Worm (Caenorhabditis elegans) whole organism, L3 larva: Measurements from ENCODE around the gene W01B6.6.

Experiments used
- mdl-1 ChIP-seq: fragments of 150-350 bp; optimal IDR thresholded peaks from 2 replicates; lab custom pipeline; 2014; ENCODE audit warnings: missing biosample characterization, missing genetic modification characterization
- unc-62 ChIP-seq: fragments of 150-350 bp; sonication (generic microtip); optimal IDR thresholded peaks from 4 replicates; lab custom pipeline; 2014; ENCODE audit warnings: missing biosample characterization, missing genetic modification reagents, missing genetic modification characterization
- zag-1 ChIP-seq: fragments of 150-350 bp; optimal IDR thresholded peaks from 2 replicates; lab custom pipeline; 2014; ENCODE audit warnings: missing biosample characterization, missing genetic modification characterization

ce11 chrIV:10096881-10097280 is 16.0 kb downstream of the W01B6.6 start, which contains the start of gene dis-3:
- TF ChIP-seq mdl-1 (tag; lab: Kevin White, UChicago) (no peak), unc-62 (no peak), zag-1 (tag; lab: Kevin White, UChicago) (no peak)
